Fruit fly (Drosophila melanogaster): ENCODE data around the gene Polr2J.

Gene Polr2J

dm6 chr2L:17387735-17388367 lies 22.4 kb downstream of the Polr2J start (continued):
- peak; percentile 23 for TF ChIP-seq CG2875 (GFP tag; optimal IDR thresholded peaks at IDR 0.05)
- TF ChIP-seq CG7987 (GFP tag; optimal IDR thresholded peaks at IDR 0.05): no peak
- peak; percentile 51 for TF ChIP-seq CG18599 (GFP tag; optimal IDR thresholded peaks at IDR 0.05)
- TF ChIP-seq CG7271 (tag; optimal IDR thresholded peaks at IDR 0.05): no peak
- TF ChIP-seq CG17829 (tag; optimal IDR thresholded peaks at IDR 0.05): no peak
- TF ChIP-seq CG15269 (tag; optimal IDR thresholded peaks at IDR 0.05): no peak
- no peak for TF ChIP-seq CG33557 (GFP tag; optimal IDR thresholded peaks at IDR 0.05)
- no peak for TF ChIP-seq CG4617 (GFP tag; optimal IDR thresholded peaks at IDR 0.05; ENCODE audit: borderline replicate concordance)
- TF ChIP-seq sc (optimal IDR thresholded peaks at IDR 0.05): no peak
- TF ChIP-seq sc (GFP tag; optimal IDR thresholded peaks at IDR 0.05): no peak
- TF ChIP-seq CG14710 (tag; optimal IDR thresholded peaks at IDR 0.05): no peak
- no peak for TF ChIP-seq Doc2 (GFP tag; IDR thresholded peaks at IDR 0.05)
- TF ChIP-seq tna (GFP tag; IDR thresholded peaks at IDR 0.05; ENCODE audit: partially characterized antibody): no peak
- no peak for TF ChIP-seq CG31388 (GFP tag; optimal IDR thresholded peaks at IDR 0.05)
- no peak for TF ChIP-seq grau (tag; optimal IDR thresholded peaks at IDR 0.05)
- TF ChIP-seq sens-2 (GFP tag; IDR thresholded peaks at IDR 0.05): no peak
- TF ChIP-seq sqz (GFP tag; optimal IDR thresholded peaks at IDR 0.05): no peak
- TF ChIP-seq dimm (GFP tag; IDR thresholded peaks at IDR 0.05): no peak
- no peak for TF ChIP-seq zfh1 (GFP tag; IDR thresholded peaks at IDR 0.05)
- no peak for TF ChIP-seq onecut (GFP tag; IDR thresholded peaks at IDR 0.05)
- no peak for TF ChIP-seq ro (GFP tag; IDR thresholded peaks at IDR 0.05)
- TF ChIP-seq CG6813 (GFP tag; optimal IDR thresholded peaks at IDR 0.05): no peak
- TF ChIP-seq Dref (GFP tag; IDR thresholded peaks at IDR 0.05): no peak
- no peak for TF ChIP-seq Ets97D (GFP tag; optimal IDR thresholded peaks at IDR 0.05)
- TF ChIP-seq hth (optimal IDR thresholded peaks at IDR 0.05): no peak
- TF ChIP-seq CG2120 (GFP tag; optimal IDR thresholded peaks at IDR 0.05): no peak
- no peak for TF ChIP-seq CG3847 (GFP tag; IDR thresholded peaks at IDR 0.05)
- no peak for TF ChIP-seq B-H1 (GFP tag; IDR thresholded peaks at IDR 0.05)
- no peak for TF ChIP-seq zfh2 (GFP tag; optimal IDR thresholded peaks at IDR 0.05)
- TF ChIP-seq Dad (GFP tag; optimal IDR thresholded peaks at IDR 0.05): no peak
- peak; percentile 85 for TF ChIP-seq Med (GFP tag)
- TF ChIP-seq Blimp-1 (GFP tag; optimal IDR thresholded peaks at IDR 0.05): peak; percentile 6
- TF ChIP-seq CG32532 (GFP tag; IDR thresholded peaks at IDR 0.05): no peak
- TF ChIP-seq luna (GFP tag; optimal IDR thresholded peaks at IDR 0.05): no peak
- no peak for TF ChIP-seq CG1529 (GFP tag; optimal IDR thresholded peaks at IDR 0.05)
- TF ChIP-seq CG9876 (GFP tag; optimal IDR thresholded peaks at IDR 0.05): no peak
- no peak for TF ChIP-seq CG2889 (GFP tag; IDR thresholded peaks at IDR 0.05)

- TF ChIP-seq emc (GFP tag; optimal IDR thresholded peaks at IDR 0.05) (no peak), Opbp (GFP tag; IDR thresholded peaks at IDR 0.05; ENCODE audit: partially characterized antibody) (no peak), Dfd (GFP tag; optimal IDR thresholded peaks at IDR 0.05) (no peak), ftz-f1 (GFP tag; optimal IDR thresholded peaks at IDR 0.05) (no peak), CG14667 (GFP tag; IDR thresholded peaks at IDR 0.05) (no peak), nom (GFP tag; optimal IDR thresholded peaks at IDR 0.05) (peak; percentile 99), zf30C (GFP tag; optimal IDR thresholded peaks at IDR 0.05) (no peak), Dll (GFP tag; IDR thresholded peaks at IDR 0.05; ENCODE audit: partially characterized antibody) (no peak), CG13296 (GFP tag; optimal IDR thresholded peaks at IDR 0.05) (peak; percentile 51), NC2α (GFP tag; optimal IDR thresholded peaks at IDR 0.05) (no peak), zen (tag; optimal IDR thresholded peaks at IDR 0.05) (no peak), Sox100B (GFP tag; optimal IDR thresholded peaks at IDR 0.05) (peak; percentile 38), vfl (GFP tag; optimal IDR thresholded peaks at IDR 0.05) (no peak), tx (GFP tag; optimal IDR thresholded peaks at IDR 0.05) (no peak), Tbp (GFP tag; optimal IDR thresholded peaks at IDR 0.05) (no peak), CG18764 (GFP tag; optimal IDR thresholded peaks at IDR 0.05) (no peak), CG13123 (GFP tag; optimal IDR thresholded peaks at IDR 0.05) (no peak), Drgx (GFP tag; IDR thresholded peaks at IDR 0.05) (peak; percentile 87)
Observed at dm6 chr2L:17385221-17385529, 25.0 kb downstream of the Polr2J start.
